Fruit fly (Drosophila melanogaster) whole organism, embryonic: ENCODE measurements around the gene Cisd2.

Source experiments
- Ada2b ChIP-seq: fragments of 200-800 bp; sonication (Bioruptor generic); IDR thresholded peaks from 2 replicates; pipeline ENCODE4 v1.3.6; 2022; ENCODE audit warnings: missing biosample characterization, missing genetic modification characterization
- Atf6 ChIP-seq: fragments of 200-800 bp; sonication (Bioruptor generic); IDR thresholded peaks from 2 replicates; pipeline ENCODE4 v1.3.6; 2022; ENCODE audit warnings: missing biosample characterization, missing genetic modification characterization
- CG11093 ChIP-seq: fragments of 200-800 bp; sonication (Bioruptor generic); IDR thresholded peaks from 3 replicates; pipeline ENCODE4 v1.3.6; 2022; ENCODE audit warnings: missing biosample characterization, missing genetic modification characterization
- CG11456 ChIP-seq: fragments of 200-800 bp; sonication (Bioruptor generic); IDR thresholded peaks from 3 replicates; pipeline ENCODE4 v1.3.6; 2022; ENCODE audit warnings: missing biosample characterization, missing genetic modification characterization
- CG11723 ChIP-seq: fragments of 200-800 bp; sonication (Bioruptor generic); optimal IDR thresholded peaks from 2 replicates; lab custom pipeline; 2017; ENCODE audit warnings: missing biosample characterization, mild to moderate bottlenecking, missing genetic modification characterization
- CG1792 ChIP-seq: fragments of 200-800 bp; sonication (Bioruptor generic); optimal IDR thresholded peaks from 2 replicates; lab custom pipeline; 2016; ENCODE audit warnings: missing biosample characterization, missing genetic modification characterization
- CG18764 ChIP-seq: fragments of 200-800 bp; sonication (Bioruptor generic); optimal IDR thresholded peaks from 3 replicates; lab custom pipeline; 2016; ENCODE audit warnings: missing biosample characterization, missing genetic modification characterization
- CG32532 ChIP-seq: fragments of 200-800 bp; sonication (Bioruptor generic); IDR thresholded peaks from 2 replicates; pipeline ENCODE4 v1.3.6; 2022; ENCODE audit warnings: missing biosample characterization, missing genetic modification characterization
- CG34422 ChIP-seq: fragments of 200-800 bp; sonication (Bioruptor generic); IDR thresholded peaks from 3 replicates; pipeline ENCODE4 v1.3.6; 2022; ENCODE audit warnings: missing biosample characterization, missing genetic modification characterization
- CG4820 ChIP-seq: fragments of 200-800 bp; sonication (Bioruptor generic); optimal IDR thresholded peaks from 3 replicates; lab custom pipeline; 2016; ENCODE audit warnings: missing biosample characterization, missing genetic modification characterization
- CG7271 ChIP-seq: fragments of 200-800 bp; sonication (Bioruptor generic); optimal IDR thresholded peaks from 2 replicates; lab custom pipeline; 2018; ENCODE audit warnings: missing biosample characterization, mild to moderate bottlenecking, missing genetic modification characterization, moderate library complexity
- CG9609 ChIP-seq: fragments of 200-800 bp; sonication (Bioruptor generic); optimal IDR thresholded peaks from 3 replicates; lab custom pipeline; 2016; ENCODE audit warnings: missing biosample characterization, missing genetic modification characterization
- CG9797 ChIP-seq: fragments of 200-800 bp; sonication (Bioruptor generic); optimal IDR thresholded peaks from 3 replicates; lab custom pipeline; 2018; ENCODE audit warnings: missing biosample characterization, mild to moderate bottlenecking, missing genetic modification characterization
- CTCF ChIP-seq: fragments of 200-800 bp; sonication (Bioruptor generic); optimal IDR thresholded peaks from 2 replicates; lab custom pipeline; 2017; ENCODE audit warnings: missing biosample characterization, mild to moderate bottlenecking, missing genetic modification characterization, moderate library complexity
- CrebB ChIP-seq: fragments of 200-800 bp; sonication (Bioruptor generic); optimal IDR thresholded peaks from 3 replicates; lab custom pipeline; 2018; ENCODE audit warnings: missing biosample characterization, mild to moderate bottlenecking, missing genetic modification characterization
- D19B ChIP-seq: fragments of 200-800 bp; sonication (Bioruptor generic); optimal IDR thresholded peaks from 2 replicates; lab custom pipeline; 2017; ENCODE audit warnings: missing biosample characterization, mild to moderate bottlenecking, missing genetic modification characterization
- Fer2 ChIP-seq: fragments of 200-800 bp; sonication (Bioruptor generic); optimal IDR thresholded peaks from 2 replicates; lab custom pipeline; 2018; ENCODE audit warnings: missing biosample characterization, mild to moderate bottlenecking, missing genetic modification characterization, moderate library complexity
- Gsc ChIP-seq: fragments of 200-800 bp; sonication (Bioruptor generic); IDR thresholded peaks from 2 replicates; pipeline ENCODE4 v1.3.6; 2022; ENCODE audit warnings: missing biosample characterization, missing genetic modification characterization
- HLHmδ ChIP-seq: fragments of 200-800 bp; sonication (Bioruptor generic); optimal IDR thresholded peaks from 2 replicates; lab custom pipeline; 2018; ENCODE audit warnings: missing biosample characterization, mild to moderate bottlenecking, missing genetic modification characterization, moderate library complexity
- Hr78 ChIP-seq, 2 experiments: fragments of 200-800 bp in 1 of 2; fragments of >200 bp in 1 of 2; sonication (Bioruptor generic) in 1 of 2; optimal IDR thresholded peaks; 2 replicates each; lab custom pipeline; 2017 to 2019; ENCODE audit warnings: missing biosample characterization in 2 of 2, missing genetic modification characterization in 2 of 2, mild to moderate bottlenecking in 1 of 2, moderate library complexity in 1 of 2
- Sox102F ChIP-seq: fragments of 200-800 bp; sonication (Bioruptor generic); optimal IDR thresholded peaks from 2 replicates; lab custom pipeline; 2018; ENCODE audit warnings: missing biosample characterization, mild to moderate bottlenecking, missing genetic modification characterization, moderate library complexity
- bowl ChIP-seq: fragments of 200-800 bp; sonication (Bioruptor generic); IDR thresholded peaks from 2 replicates; pipeline ENCODE4 v1.3.6; 2022; ENCODE audit warnings: missing biosample characterization, missing genetic modification characterization
- br ChIP-seq: fragments of >200 bp; optimal IDR thresholded peaks from 2 replicates; lab custom pipeline; 2017
- cato ChIP-seq: fragments of 200-800 bp; sonication (Bioruptor generic); optimal IDR thresholded peaks from 2 replicates; lab custom pipeline; 2016; ENCODE audit warnings: missing biosample characterization, missing genetic modification characterization, borderline replicate concordance
- chm ChIP-seq: fragments of 200-800 bp; sonication (Bioruptor generic); IDR thresholded peaks from 2 replicates; pipeline ENCODE4 v1.3.6; 2022; ENCODE audit warnings: missing biosample characterization, missing genetic modification characterization
- disco-r ChIP-seq: fragments of 200-800 bp; sonication (Bioruptor generic); optimal IDR thresholded peaks from 2 replicates; lab custom pipeline; 2016; ENCODE audit warnings: missing biosample characterization, missing genetic modification characterization
- insv ChIP-seq, 2 experiments: fragments of 200-800 bp; sonication (Bioruptor generic); optimal IDR thresholded peaks; 3 replicates each; lab custom pipeline; 2016 to 2018; ENCODE audit warnings: missing biosample characterization in 2 of 2, missing genetic modification characterization in 2 of 2
- inv ChIP-seq: fragments of 200-800 bp; sonication (Bioruptor generic); IDR thresholded peaks from 2 replicates; pipeline ENCODE4 v1.3.6; 2022; ENCODE audit warnings: missing biosample characterization, missing genetic modification characterization; ENCODE audit not compliant: partially characterized antibody
- nau ChIP-seq: fragments of 200-800 bp; sonication (Bioruptor generic); optimal IDR thresholded peaks from 3 replicates; lab custom pipeline; 2017; ENCODE audit warnings: missing biosample characterization, mild to moderate bottlenecking, missing genetic modification characterization, missing genetic modification reagents
- nerfin-1 ChIP-seq: fragments of 200-800 bp; sonication (Bioruptor generic); optimal IDR thresholded peaks from 3 replicates; lab custom pipeline; 2019; ENCODE audit warnings: missing biosample characterization, mild to moderate bottlenecking, missing genetic modification characterization, moderate library complexity
- pan ChIP-seq, 4 experiments: fragments of >200 bp in 3 of 4; fragments of 200-800 bp in 1 of 4; sonication (Bioruptor generic) in 1 of 4; optimal IDR thresholded peaks in 3 of 4; IDR thresholded peaks in 1 of 4; 2 replicates each; pipeline versions ENCODE4 v1.3.6 to Lab custom; 2017 to 2022; ENCODE audit warnings: missing biosample characterization in 2 of 4, missing genetic modification characterization in 2 of 4, mixed read lengths in 1 of 4
- pb ChIP-seq: fragments of 200-800 bp; sonication (Bioruptor generic); optimal IDR thresholded peaks from 3 replicates; lab custom pipeline; 2016; ENCODE audit warnings: missing biosample characterization, missing genetic modification characterization
- pita ChIP-seq: fragments of 200-800 bp; sonication (Bioruptor generic); optimal IDR thresholded peaks from 2 replicates; lab custom pipeline; 2017; ENCODE audit warnings: missing biosample characterization, mild to moderate bottlenecking, missing genetic modification characterization
- sc ChIP-seq, 3 experiments: fragments of >200 bp in 2 of 3; fragments of 200-800 bp in 1 of 3; sonication (Bioruptor generic) in 1 of 3; optimal IDR thresholded peaks; 2 replicates in 2 of 3; 3 replicates in 1 of 3; lab custom pipeline; 2017; ENCODE audit warnings: mild to moderate bottlenecking in 1 of 3, missing biosample characterization in 1 of 3, missing genetic modification characterization in 1 of 3, missing genetic modification reagents in 1 of 3
- shn ChIP-seq: fragments of 200-800 bp; sonication (Bioruptor generic); optimal IDR thresholded peaks from 3 replicates; lab custom pipeline; 2016; ENCODE audit warnings: missing biosample characterization, missing genetic modification characterization
- trem ChIP-seq: fragments of 200-800 bp; optimal IDR thresholded peaks from 3 replicates; lab custom pipeline; 2019; ENCODE audit warnings: missing biosample characterization, mild to moderate bottlenecking, missing genetic modification characterization, moderate library complexity
- unpg ChIP-seq: fragments of 200-800 bp; sonication (Bioruptor generic); optimal IDR thresholded peaks from 3 replicates; lab custom pipeline; 2018; ENCODE audit warnings: missing biosample characterization, mild to moderate bottlenecking, missing genetic modification characterization, moderate library complexity
- wor ChIP-seq: fragments of 200-800 bp; sonication (Bioruptor generic); IDR thresholded peaks from 2 replicates; pipeline ENCODE4 v1.3.6; 2022; ENCODE audit warnings: missing biosample characterization, missing genetic modification characterization
- z ChIP-seq: fragments of 200-800 bp; sonication (Bioruptor generic); IDR thresholded peaks from 3 replicates; pipeline ENCODE4 v1.3.6; 2022; ENCODE audit warnings: missing biosample characterization, missing genetic modification characterization

The Cisd2 gene

dm6 chr3R:29204612-29205480 lies 18.4 kb downstream of the Cisd2 start (continued):
- TF ChIP-seq CG7271 (tag; lab: Kevin White, UChicago): no peak
- no peak for TF ChIP-seq z (GFP tag; lab: Robert Waterston, UW)
- TF ChIP-seq CG34422 (GFP tag; lab: Robert Waterston, UW): peak; percentile 81
- TF ChIP-seq pita (GFP tag; lab: Kevin White, UChicago): no peak
- peak; percentile 65 for TF ChIP-seq cato (GFP tag; lab: Kevin White, UChicago)
- TF ChIP-seq CTCF (GFP tag; lab: Kevin White, UChicago): peak; percentile 37
- peak; percentile 72 for TF ChIP-seq Ada2b (GFP tag; lab: Robert Waterston, UW)
- peak; percentile 90 for TF ChIP-seq Sox102F (GFP tag; lab: Kevin White, UChicago)
- TF ChIP-seq chm: peak; percentile 75; the same call in 1 of the 2 replicates
- peak; percentile 21 for TF ChIP-seq Fer2 (tag; lab: Kevin White, UChicago)
- peak; percentile 74 for TF ChIP-seq CG18764
- TF ChIP-seq pb (GFP tag; lab: Kevin White, UChicago): peak; percentile 60
- TF ChIP-seq wor: peak; percentile 78
- no peak for TF ChIP-seq pan (optimal IDR thresholded peaks at IDR 0.05; lab: Kevin White, UChicago)
- TF ChIP-seq pan (GFP tag; optimal IDR thresholded peaks at IDR 0.05 in 1 of 2, IDR thresholded peaks at IDR 0.05 in 1 of 2): peak in 1 of 2 experiments; percentile 71
- TF ChIP-seq nau: peak; percentile 67
- TF ChIP-seq D19B: peak; percentile 6
- TF ChIP-seq br (lab: Kevin White, UChicago): no peak
- TF ChIP-seq CG9609 (GFP tag; lab: Kevin White, UChicago): peak; percentile 72
- peak; percentile 59 for TF ChIP-seq shn (GFP tag; lab: Kevin White, UChicago)
- peak; percentile 72 for TF ChIP-seq nerfin-1
- peak; percentile 34 for TF ChIP-seq disco-r (GFP tag; lab: Kevin White, UChicago)
- peak; percentile 60; the same call in 1 of the 2 replicates for TF ChIP-seq Gsc
- TF ChIP-seq CrebB: peak; percentile 38
- TF ChIP-seq sc (optimal IDR thresholded peaks at IDR 0.05; lab: Kevin White, UChicago): no peak
- TF ChIP-seq sc (GFP tag; optimal IDR thresholded peaks at IDR 0.05; lab: Kevin White, UChicago): peak; percentile 73
- no peak for TF ChIP-seq inv (GFP tag; lab: Robert Waterston, UW)
- no peak for TF ChIP-seq CG9797
- TF ChIP-seq CG4820 (GFP tag; lab: Kevin White, UChicago): peak; percentile 83
- no peak for TF ChIP-seq insv (GFP tag; optimal IDR thresholded peaks at IDR 0.05; lab: Kevin White, UChicago)
- TF ChIP-seq Atf6: no peak

- TF ChIP-seq Hr78 (GFP tag; optimal IDR thresholded peaks at IDR 0.05; lab: Kevin White, UChicago) (no peak), CG1792 (GFP tag; lab: Kevin White, UChicago) (no peak), bowl (GFP tag; lab: Robert Waterston, UW) (no peak), CG32532 (GFP tag; lab: Robert Waterston, UW) (no peak), trem (tag; lab: Kevin White, UChicago) (no peak), CG11723 (no peak), unpg (no peak), CG11093 (GFP tag; lab: Robert Waterston, UW) (no peak), CG11456 (no peak), HLHmδ (GFP tag; lab: Kevin White, UChicago) (no peak)
These were observed 19.2 kb downstream of the Cisd2 start, which contains the start of gene Cyt-c1L for dm6 chr3R:29204033-29204432. Gene Cyt-c1L (minus strand): TSS chr3R:29204133.
